Worm (Caenorhabditis elegans) whole organism, L4 larva: ENCODE data around the gene C31E10.5.

Source experiments
- F26F4.8 ChIP-seq: fragments of 200-800 bp; sonication (Bioruptor generic); conservative IDR thresholded peaks from 2 replicates; pipeline ENCODE4 v1.3.6; 2022; ENCODE audit warnings: missing genetic modification characterization, missing compliant biosample characterization
- F37D6.2 ChIP-seq: sonication (generic microtip); optimal IDR thresholded peaks from 2 replicates; lab custom pipeline; 2016; ENCODE audit warnings: mild to moderate bottlenecking, missing genetic modification characterization, missing compliant biosample characterization
- F49E8.2 ChIP-seq: sonication (generic microtip); optimal IDR thresholded peaks from 2 replicates; lab custom pipeline; 2016; ENCODE audit warnings: missing compliant biosample characterization, mild to moderate bottlenecking, missing genetic modification characterization, borderline replicate concordance
- R02D3.7 ChIP-seq: fragments of 150-350 bp; sonication (generic microtip); optimal IDR thresholded peaks from 3 replicates; lab custom pipeline; 2014; ENCODE audit warnings: missing biosample characterization, missing genetic modification characterization
- T26A8.4 ChIP-seq: fragments of 200-800 bp; sonication (Bioruptor generic); IDR thresholded peaks from 2 replicates; pipeline ENCODE4 v1.3.6; 2022; ENCODE audit warnings: missing genetic modification characterization, missing compliant biosample characterization
- Y105C5A.15 ChIP-seq: fragments of 200-800 bp; sonication (Bioruptor generic); IDR thresholded peaks from 2 replicates; pipeline ENCODE4 v1.3.6; 2022; ENCODE audit warnings: missing genetic modification characterization, missing compliant biosample characterization
- Y48G9A.11 ChIP-seq: fragments of 200-800 bp; sonication (Bioruptor generic); IDR thresholded peaks from 2 replicates; pipeline ENCODE4 v1.3.6; 2022; ENCODE audit warnings: missing genetic modification reagents, missing genetic modification characterization, missing compliant biosample characterization
- Y75B8A.6 ChIP-seq: fragments of 200-800 bp; sonication (Bioruptor generic); IDR thresholded peaks from 2 replicates; pipeline ENCODE4 v1.3.6; 2022; ENCODE audit warnings: missing genetic modification reagents, missing genetic modification characterization, missing compliant biosample characterization
- aha-1 ChIP-seq: fragments of 150-350 bp; peaks from one replicate; lab custom pipeline; 2014; ENCODE audit warnings: missing biosample characterization, missing genetic modification characterization
- ceh-20 ChIP-seq: fragments of 200-800 bp; sonication (Bioruptor generic); IDR thresholded peaks from 2 replicates; pipeline ENCODE4 v1.3.6; 2022; ENCODE audit warnings: missing genetic modification reagents, missing genetic modification characterization, missing compliant biosample characterization
- ceh-28 ChIP-seq: fragments of 150-350 bp; optimal IDR thresholded peaks from 2 replicates; lab custom pipeline; 2014; ENCODE audit warnings: missing biosample characterization, missing genetic modification reagents, missing genetic modification characterization
- ceh-32 ChIP-seq: sonication (generic microtip); optimal IDR thresholded peaks from 2 replicates; lab custom pipeline; 2016; ENCODE audit warnings: mild to moderate bottlenecking, missing genetic modification characterization, missing compliant biosample characterization; ENCODE audit not compliant: poor library complexity
- ceh-82 ChIP-seq: sonication (generic microtip); optimal IDR thresholded peaks from 2 replicates; lab custom pipeline; 2017; ENCODE audit warnings: missing biosample characterization, missing genetic modification characterization
- cey-2 ChIP-seq: sonication (generic microtip); optimal IDR thresholded peaks from 3 replicates; lab custom pipeline; 2017; ENCODE audit warnings: missing genetic modification characterization, mild to moderate bottlenecking, missing compliant biosample characterization, antibody characterized with exemption, borderline replicate concordance; ENCODE audit not compliant: insufficient read depth
- ctbp-1 ChIP-seq: fragments of 200-800 bp; sonication (Bioruptor generic); IDR thresholded peaks from 2 replicates; pipeline ENCODE4 v1.3.6; 2022; ENCODE audit warnings: missing genetic modification reagents, missing genetic modification characterization, missing compliant biosample characterization
- daf-12 ChIP-seq: fragments of 150-350 bp; optimal IDR thresholded peaks from 2 replicates; lab custom pipeline; 2014; ENCODE audit warnings: missing biosample characterization, missing genetic modification reagents, missing genetic modification characterization
- daf-16 ChIP-seq, 3 experiments: sonication (generic microtip); optimal IDR thresholded peaks; 2 replicates each; lab custom pipeline; 2016 to 2017; ENCODE audit warnings: missing genetic modification characterization in 3 of 3, missing genetic modification reagents in 3 of 3, mild to moderate bottlenecking in 2 of 3, missing compliant biosample characterization in 2 of 3, missing biosample characterization in 1 of 3, moderate library complexity in 1 of 3
- daf-8 ChIP-seq: fragments of 200-800 bp; sonication (Bioruptor generic); IDR thresholded peaks from 2 replicates; pipeline ENCODE4 v1.3.6; 2022; ENCODE audit warnings: missing genetic modification characterization, missing compliant biosample characterization
- dmd-9 ChIP-seq: fragments of 200-800 bp; sonication (Bioruptor generic); IDR thresholded peaks from 2 replicates; pipeline ENCODE4 v1.3.6; 2022; ENCODE audit warnings: missing genetic modification reagents, missing genetic modification characterization, missing compliant biosample characterization
- dpl-1 ChIP-seq: fragments of 150-350 bp; optimal IDR thresholded peaks from 2 replicates; lab custom pipeline; 2014; ENCODE audit warnings: missing biosample characterization, missing genetic modification reagents, missing genetic modification characterization
- duxl-1 ChIP-seq: sonication (generic microtip); optimal IDR thresholded peaks from 2 replicates; lab custom pipeline; 2016; ENCODE audit warnings: mild to moderate bottlenecking, missing genetic modification characterization, moderate library complexity, missing compliant biosample characterization; ENCODE audit not compliant: poor library complexity
- dve-1 ChIP-seq: sonication (generic microtip); optimal IDR thresholded peaks from 2 replicates; lab custom pipeline; 2017; ENCODE audit warnings: antibody characterized with exemption, mild to moderate bottlenecking, missing genetic modification characterization, missing compliant biosample characterization; ENCODE audit not compliant: insufficient read depth
- gei-8 ChIP-seq: fragments of 200-800 bp; sonication (Bioruptor generic); optimal IDR thresholded peaks from 2 replicates; lab custom pipeline; 2018; ENCODE audit warnings: mild to moderate bottlenecking, missing genetic modification characterization, missing compliant biosample characterization
- hlh-11 ChIP-seq: fragments of 200-800 bp; sonication (Bioruptor generic); optimal IDR thresholded peaks from 2 replicates; lab custom pipeline; 2018; ENCODE audit warnings: mild to moderate bottlenecking, missing genetic modification characterization, missing compliant biosample characterization
- hlh-30 ChIP-seq: sonication (generic microtip); optimal IDR thresholded peaks from 2 replicates; lab custom pipeline; 2017; ENCODE audit warnings: antibody characterized with exemption, mild to moderate bottlenecking, missing genetic modification characterization, missing compliant biosample characterization; ENCODE audit not compliant: insufficient read depth
- lin-13 ChIP-seq: fragments of 150-350 bp; optimal IDR thresholded peaks from 2 replicates; lab custom pipeline; 2014; ENCODE audit warnings: missing biosample characterization, missing genetic modification reagents, missing genetic modification characterization
- lin-39 ChIP-seq: fragments of 150-350 bp; optimal IDR thresholded peaks from 2 replicates; lab custom pipeline; 2014; ENCODE audit warnings: missing biosample characterization, missing genetic modification reagents, missing genetic modification characterization
- lsy-2 ChIP-seq, 2 experiments: fragments of 150-350 bp in 1 of 2; sonication (generic microtip) in 1 of 2; optimal IDR thresholded peaks; 2 replicates each; lab custom pipeline; 2014 to 2017; ENCODE audit warnings: missing biosample characterization in 2 of 2, missing genetic modification characterization in 2 of 2
- madf-5 ChIP-seq, 2 experiments: fragments of 200-800 bp; sonication (Bioruptor generic); IDR thresholded peaks; 2 replicates each; pipeline ENCODE4 v1.3.6; 2022; ENCODE audit warnings: missing compliant biosample characterization in 2 of 2, missing genetic modification characterization in 2 of 2
- madf-9 ChIP-seq: fragments of 200-800 bp; sonication (Bioruptor generic); conservative IDR thresholded peaks from 2 replicates; pipeline ENCODE4 v1.3.6; 2022; ENCODE audit warnings: missing genetic modification reagents, missing genetic modification characterization, missing compliant biosample characterization
- mdt-29 ChIP-seq: fragments of 200-800 bp; sonication (Bioruptor generic); IDR thresholded peaks from 2 replicates; pipeline ENCODE4 v1.3.6; 2022; ENCODE audit warnings: missing genetic modification reagents, missing genetic modification characterization, missing compliant biosample characterization
- mes-2 ChIP-seq: sonication (generic microtip); optimal IDR thresholded peaks from 2 replicates; lab custom pipeline; 2016; ENCODE audit warnings: missing genotype, mild to moderate bottlenecking, missing genetic modification characterization, missing compliant biosample characterization; ENCODE audit not compliant: poor library complexity, severe bottlenecking
- nhr-11 ChIP-seq: fragments of 150-350 bp; optimal IDR thresholded peaks from 2 replicates; lab custom pipeline; 2014; ENCODE audit warnings: missing biosample characterization, missing genetic modification characterization
- nhr-25 ChIP-seq: sonication (generic microtip); optimal IDR thresholded peaks from 2 replicates; lab custom pipeline; 2017; ENCODE audit warnings: missing genetic modification characterization, mild to moderate bottlenecking, missing compliant biosample characterization, antibody characterized with exemption, moderate library complexity, borderline replicate concordance; ENCODE audit not compliant: insufficient read depth
- nhr-48 ChIP-seq: sonication (generic microtip); optimal IDR thresholded peaks from 2 replicates; lab custom pipeline; 2016; ENCODE audit warnings: mild to moderate bottlenecking, missing genetic modification characterization, missing compliant biosample characterization
- pha-4 ChIP-seq, 2 experiments: fragments of 150-350 bp in 1 of 2; fragments of 200-800 bp in 1 of 2; sonication (Bioruptor generic) in 1 of 2; IDR thresholded peaks in 1 of 2; optimal IDR thresholded peaks in 1 of 2; 2 replicates each; pipeline versions ENCODE4 v1.3.6 to Lab custom; 2014 to 2022; ENCODE audit warnings: missing genetic modification characterization in 2 of 2, missing genetic modification reagents in 2 of 2, missing biosample characterization in 1 of 2, missing compliant biosample characterization in 1 of 2
- saeg-2 ChIP-seq: fragments of 200-800 bp; sonication (Bioruptor generic); IDR thresholded peaks from 2 replicates; pipeline ENCODE4 v1.3.6; 2022; ENCODE audit warnings: missing genetic modification reagents, missing genetic modification characterization, missing compliant biosample characterization
- set-16 ChIP-seq: fragments of 200-800 bp; sonication (Bioruptor generic); IDR thresholded peaks from 2 replicates; pipeline ENCODE4 v1.3.6; 2022; ENCODE audit warnings: missing genetic modification reagents, missing genetic modification characterization, missing compliant biosample characterization
- skn-1 ChIP-seq: fragments of 150-350 bp; optimal IDR thresholded peaks from 2 replicates; lab custom pipeline; 2014; ENCODE audit warnings: missing biosample characterization, missing genetic modification characterization
- snpc-4 ChIP-seq: fragments of 150-350 bp; optimal IDR thresholded peaks from 2 replicates; lab custom pipeline; 2014; ENCODE audit warnings: missing biosample characterization, missing genetic modification characterization
- unc-62 ChIP-seq, 3 experiments: fragments of 150-350 bp in 1 of 3; sonication (generic microtip); optimal IDR thresholded peaks in 2 of 3; peaks in 1 of 3; 1 replicate in 1 of 3; 2 replicates in 2 of 3; lab custom pipeline; 2014 to 2017; ENCODE audit warnings: missing biosample characterization in 3 of 3, missing genetic modification characterization in 3 of 3, missing genetic modification reagents in 3 of 3, missing genotype in 1 of 3
- vab-7 ChIP-seq: fragments of 200-800 bp; sonication (Bioruptor generic); IDR thresholded peaks from 2 replicates; pipeline ENCODE4 v1.3.6; 2022; ENCODE audit warnings: missing genetic modification reagents, missing genetic modification characterization, missing compliant biosample characterization
- zip-2 ChIP-seq: fragments of 150-350 bp; optimal IDR thresholded peaks from 2 replicates; lab custom pipeline; 2014; ENCODE audit warnings: missing biosample characterization, missing genetic modification characterization
- ztf-11 ChIP-seq: fragments of 150-350 bp; optimal IDR thresholded peaks from 2 replicates; lab custom pipeline; 2014; ENCODE audit warnings: missing biosample characterization, missing genetic modification characterization

The C31E10.5 gene

DNA sequence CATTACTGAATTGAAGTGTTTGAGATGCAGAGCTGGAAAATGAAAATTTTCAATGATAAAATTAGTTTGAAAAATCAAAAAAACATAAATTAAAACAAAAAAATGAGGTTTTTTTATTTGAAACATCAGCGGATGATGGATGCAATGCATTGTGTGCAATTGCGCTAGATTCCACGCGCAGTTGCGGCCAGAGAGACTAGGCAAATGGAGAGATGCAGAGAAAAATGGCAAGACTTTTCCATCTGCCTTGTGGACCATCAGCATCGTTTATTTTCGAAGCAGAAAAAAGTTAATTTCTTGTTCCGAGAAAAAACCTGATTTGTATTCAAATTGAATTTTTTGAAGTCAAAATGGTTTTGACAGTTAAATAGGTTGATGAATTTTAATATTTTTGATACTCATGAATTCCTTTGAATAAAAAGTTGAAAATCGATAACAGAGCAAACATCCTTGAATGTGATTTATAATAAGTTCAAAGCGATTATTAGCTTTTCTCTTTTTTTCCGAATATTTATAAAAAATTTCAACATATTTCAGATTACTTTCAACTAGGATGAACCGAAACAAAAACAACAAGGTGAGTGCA lies at the start of gene C31E10.5, which contains the start of gene C31E10.6 (continued):
- no peak for TF ChIP-seq snpc-4
- TF ChIP-seq mdt-29 (GFP tag; lab: Robert Waterston, UW), result no peak
- no peak for TF ChIP-seq gei-8 (GFP tag; lab: Kevin White, UChicago)
- TF ChIP-seq ctbp-1 (GFP tag; lab: Robert Waterston, UW), result no peak
- no peak for TF ChIP-seq ztf-11 (tag; lab: Kevin White, UChicago)
- no peak for TF ChIP-seq pha-4 (GFP tag; IDR thresholded peaks at IDR 0.05; lab: Robert Waterston, UW)
- peak; percentile 16 for TF ChIP-seq pha-4 (tag; optimal IDR thresholded peaks at IDR 0.05; lab: Kevin White, UChicago)
- TF ChIP-seq madf-9 (GFP tag; lab: Robert Waterston, UW), result no peak
- TF ChIP-seq dpl-1, result peak; percentile 34
- no peak for TF ChIP-seq ceh-32 (tag; lab: Kevin White, UChicago)
- TF ChIP-seq skn-1 (tag; lab: Kevin White, UChicago), result no peak
- TF ChIP-seq madf-5 (GFP tag; IDR thresholded peaks at IDR 0.05; lab: Robert Waterston, UW), result no peak
- no peak for TF ChIP-seq R02D3.7
- TF ChIP-seq T26A8.4 (GFP tag; lab: Robert Waterston, UW), result no peak
- TF ChIP-seq lin-13 (GFP tag; lab: Kevin White, UChicago), result no peak
- TF ChIP-seq daf-8 (GFP tag; lab: Robert Waterston, UW), result no peak
- no peak for TF ChIP-seq nhr-25 (tag; lab: Kevin White, UChicago)
- TF ChIP-seq duxl-1 (tag; lab: Kevin White, UChicago), result peak; percentile 30
- no peak for TF ChIP-seq ceh-82 (tag; lab: Kevin White, UChicago)
- TF ChIP-seq lin-39, result no peak
- no peak for TF ChIP-seq Y48G9A.11 (GFP tag; lab: Robert Waterston, UW)
- TF ChIP-seq vab-7 (GFP tag; lab: Robert Waterston, UW), result no peak
- TF ChIP-seq unc-62 (GFP tag; optimal IDR thresholded peaks at IDR 0.05 in 1 of 2; lab: Kevin White, UChicago), result no peak
- no peak for TF ChIP-seq unc-62 (tag; optimal IDR thresholded peaks at IDR 0.05; lab: Kevin White, UChicago)
- TF ChIP-seq daf-12, result no peak
- no peak for TF ChIP-seq nhr-48 (tag; lab: Kevin White, UChicago)
- TF ChIP-seq ceh-28 (tag; lab: Kevin White, UChicago), result no peak
- TF ChIP-seq hlh-30 (tag; lab: Kevin White, UChicago), result peak; percentile 52
- TF ChIP-seq zip-2 (tag; lab: Kevin White, UChicago), result no peak
- TF ChIP-seq dve-1, result peak; percentile 39
- TF ChIP-seq F37D6.2 (tag; lab: Kevin White, UChicago), result peak; percentile 11
- no peak for TF ChIP-seq daf-16 (GFP tag; optimal IDR thresholded peaks at IDR 0.05; lab: Kevin White, UChicago)
- TF ChIP-seq daf-16 (tag; optimal IDR thresholded peaks at IDR 0.05; lab: Kevin White, UChicago), result no peak
- TF ChIP-seq lsy-2 (tag; optimal IDR thresholded peaks at IDR 0.05; lab: Kevin White, UChicago), result no peak
- no peak for TF ChIP-seq Y75B8A.6 (GFP tag; lab: Robert Waterston, UW)
- no peak for TF ChIP-seq mes-2 (tag; lab: Kevin White, UChicago)

DNA sequence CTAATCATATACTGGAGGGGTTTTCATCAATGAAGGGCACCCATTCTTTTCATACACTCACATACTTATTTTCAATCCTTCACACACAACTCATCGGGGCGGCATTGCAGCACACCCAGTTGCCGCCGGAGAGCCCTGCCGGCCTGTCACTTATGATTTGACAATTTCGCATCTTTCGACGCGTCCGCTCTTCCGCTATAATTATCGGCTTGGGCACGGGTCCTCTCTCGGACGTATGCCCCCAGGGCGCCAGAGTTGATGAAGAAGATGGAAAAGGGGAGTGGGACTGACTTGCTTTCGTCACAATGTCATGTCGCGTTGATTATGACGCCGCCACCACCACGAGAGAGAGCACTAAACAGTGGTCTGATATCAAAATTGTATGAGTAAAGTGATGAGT lies 48.7 kb upstream of the C31E10.5 start:
- TF ChIP-seq cey-2 (tag; lab: Kevin White, UChicago) (no peak), dve-1 (no peak), hlh-11 (tag; lab: Kevin White, UChicago) (peak; percentile 12), ceh-20 (GFP tag; lab: Robert Waterston, UW) (peak; percentile 68), duxl-1 (tag; lab: Kevin White, UChicago) (no peak), set-16 (GFP tag; lab: Robert Waterston, UW) (peak; percentile 46), aha-1 (tag; lab: Kevin White, UChicago) (peak; percentile 51), F26F4.8 (GFP tag; lab: Robert Waterston, UW) (no peak), nhr-11 (peak; percentile 25), madf-9 (GFP tag; lab: Robert Waterston, UW) (no peak), hlh-30 (tag; lab: Kevin White, UChicago) (peak; percentile 16), dmd-9 (GFP tag; lab: Robert Waterston, UW) (no peak), saeg-2 (GFP tag; lab: Robert Waterston, UW) (no peak), F49E8.2 (no peak), Y105C5A.15 (GFP tag; lab: Robert Waterston, UW) (no peak), unc-62 (GFP tag; optimal IDR thresholded peaks at IDR 0.05 in 1 of 2; lab: Kevin White, UChicago) (peak in 1 of 2 experiments; percentile 80), unc-62 (tag; optimal IDR thresholded peaks at IDR 0.05; lab: Kevin White, UChicago) (no peak)
